Worm (Caenorhabditis elegans): ENCODE measurements around the gene pqn-62.

The pqn-62 gene

DNA sequence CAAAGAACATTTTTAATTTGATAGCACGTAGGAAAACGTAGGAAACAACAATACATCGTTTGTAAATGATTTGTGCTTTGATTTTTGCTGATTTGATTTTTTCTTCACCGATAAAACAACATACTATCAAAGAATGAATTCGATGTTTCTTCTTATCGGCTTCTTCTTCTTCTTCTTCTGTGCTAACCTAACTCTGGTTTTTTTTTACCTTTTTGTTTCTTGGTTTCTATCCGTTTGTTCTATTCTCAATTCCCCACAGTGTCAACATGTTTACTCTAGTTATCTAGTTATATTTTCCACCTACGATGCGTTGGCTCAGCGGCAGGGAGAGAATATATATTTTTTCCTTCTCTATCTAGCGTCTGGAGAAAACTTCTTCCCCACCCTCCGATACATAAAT is 11.9 kb downstream of the pqn-62 start:
- TF ChIP-seq pqm-1 (tag; optimal IDR thresholded peaks at IDR 0.05) (peak; percentile 27), dmd-6 (GFP tag; IDR thresholded peaks at IDR 0.05) (peak; percentile 13; the same call in 1 of the 2 replicates), nhr-77 (tag; optimal IDR thresholded peaks at IDR 0.05) (peak; percentile 11), pha-4 (GFP tag; IDR thresholded peaks at IDR 0.05) (no peak), pha-4 (tag; optimal IDR thresholded peaks at IDR 0.05) (no peak), aha-1 (tag) (peak; percentile 74), daf-16 (GFP tag; optimal IDR thresholded peaks at IDR 0.05) (peak in 1 of 2 experiments; percentile 40), daf-16 (tag; optimal IDR thresholded peaks at IDR 0.05) (peak; percentile 78), nhr-28 (tag; optimal IDR thresholded peaks at IDR 0.05) (peak; percentile 47), ceh-62 (tag; optimal IDR thresholded peaks at IDR 0.05) (no peak)

DNA sequence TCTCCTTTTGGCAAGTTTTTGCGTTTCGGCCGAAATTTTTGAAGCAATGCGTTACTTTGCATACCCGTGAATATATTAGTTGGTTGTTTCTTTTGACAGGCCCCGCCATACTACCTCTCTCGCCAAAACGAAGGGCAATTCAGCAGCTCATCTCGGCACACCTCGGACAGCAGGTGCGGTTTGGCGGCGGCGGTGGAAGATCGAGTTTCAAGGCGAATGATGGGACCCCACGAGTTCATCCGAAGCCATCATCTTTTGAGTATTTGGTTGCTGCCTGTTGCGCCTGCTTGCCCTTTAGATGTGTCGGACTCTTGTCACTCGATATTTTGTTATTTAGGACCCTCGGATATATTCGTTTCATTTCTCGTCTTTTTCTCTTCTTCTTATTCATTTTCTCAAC is 12.4 kb downstream of the pqn-62 start:
- peak; percentile 61; the same call in 1 of the 2 replicates for TF ChIP-seq egl-43 (GFP tag; IDR thresholded peaks at IDR 0.05)
- peak; percentile 19; the same call in 1 of the 2 replicates for TF ChIP-seq tra-1 (GFP tag; IDR thresholded peaks at IDR 0.05)
- TF ChIP-seq set-16 (GFP tag; IDR thresholded peaks at IDR 0.05), result peak; percentile 70
- peak in 1 of 2 experiments; percentile 5 for TF ChIP-seq hif-1 (tag; optimal IDR thresholded peaks at IDR 0.05)
- no peak for TF ChIP-seq ztf-7 (tag; optimal IDR thresholded peaks at IDR 0.05)
- TF ChIP-seq ctbp-1 (GFP tag; IDR thresholded peaks at IDR 0.05), result 0 out of 2 replicates have a peak, but pooled peaks have one; percentile 11
- no peak for TF ChIP-seq ZK337.2 (GFP tag; IDR thresholded peaks at IDR 0.05)
- TF ChIP-seq mdt-29 (GFP tag; IDR thresholded peaks at IDR 0.05), result no peak
- TF ChIP-seq lim-7 (GFP tag; IDR thresholded peaks at IDR 0.05), result no peak

DNA sequence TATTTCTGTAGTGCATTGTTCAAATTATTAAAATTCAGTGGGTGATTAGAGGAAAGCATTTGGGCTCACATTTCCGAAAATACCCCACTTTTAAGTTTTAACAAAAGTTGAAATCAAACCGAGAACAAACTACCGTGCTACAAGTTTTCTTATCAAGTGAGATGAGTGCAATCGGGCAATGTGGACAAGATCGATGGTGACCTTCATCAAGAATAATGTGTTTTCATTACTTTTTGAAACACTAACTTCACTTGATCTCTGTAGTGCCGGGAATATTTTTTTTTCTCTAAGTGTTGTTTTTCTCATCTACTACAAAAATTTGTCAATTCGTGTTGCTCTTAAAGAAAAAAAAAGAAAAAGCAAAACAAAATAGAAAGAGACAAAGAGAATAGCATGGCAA is 12.9 kb downstream of the pqn-62 start:
- no peak for TF ChIP-seq dmd-6 (GFP tag; IDR thresholded peaks at IDR 0.05)
- TF ChIP-seq lsy-2 (tag; optimal IDR thresholded peaks at IDR 0.05), result no peak
- no peak for TF ChIP-seq hlh-30 (tag; optimal IDR thresholded peaks at IDR 0.05; ENCODE audit: insufficient read depth)
- TF ChIP-seq Y75B8A.6 (GFP tag; IDR thresholded peaks at IDR 0.05), result no peak
- TF ChIP-seq mxl-2 (GFP tag; conservative IDR thresholded peaks at IDR 0.05), result no peak
- no peak for TF ChIP-seq egl-43 (GFP tag; IDR thresholded peaks at IDR 0.05)
- TF ChIP-seq nhr-77 (tag; optimal IDR thresholded peaks at IDR 0.05), result no peak
- no peak for TF ChIP-seq daf-12 (tag; optimal IDR thresholded peaks at IDR 0.05)
- TF ChIP-seq gei-8 (GFP tag; optimal IDR thresholded peaks at IDR 0.05), result no peak
- no peak for TF ChIP-seq ctbp-1 (GFP tag; IDR thresholded peaks at IDR 0.05)
- no peak for TF ChIP-seq arid-1 (GFP tag; conservative IDR thresholded peaks at IDR 0.05)
- no peak for TF ChIP-seq nhr-76 (tag; optimal IDR thresholded peaks at IDR 0.05)
- TF ChIP-seq zag-1 (tag; optimal IDR thresholded peaks at IDR 0.05), result no peak
- no peak for TF ChIP-seq unc-130 (GFP tag; optimal IDR thresholded peaks at IDR 0.05)
- TF ChIP-seq nhr-6 (tag; optimal IDR thresholded peaks at IDR 0.05), result no peak
- TF ChIP-seq ceh-28 (tag; optimal IDR thresholded peaks at IDR 0.05), result no peak
- no peak for TF ChIP-seq attf-4 (tag; optimal IDR thresholded peaks at IDR 0.05)
- peak; percentile 83 for TF ChIP-seq nhr-28 (tag; optimal IDR thresholded peaks at IDR 0.05)
- no peak for TF ChIP-seq lim-7 (GFP tag; IDR thresholded peaks at IDR 0.05)
- TF ChIP-seq jun-1 (tag; optimal IDR thresholded peaks at IDR 0.05), result no peak
- TF ChIP-seq zfp-2 (tag; optimal IDR thresholded peaks at IDR 0.05), result no peak
- TF ChIP-seq pha-4 (GFP tag; IDR thresholded peaks at IDR 0.05), result no peak
- no peak for TF ChIP-seq pha-4 (tag; optimal IDR thresholded peaks at IDR 0.05)
- TF ChIP-seq nhr-10 (tag; optimal IDR thresholded peaks at IDR 0.05), result no peak
- TF ChIP-seq tag-97 (GFP tag; IDR thresholded peaks at IDR 0.05), result no peak
- no peak for TF ChIP-seq Y5F2A.4 (GFP tag; optimal IDR thresholded peaks at IDR 0.05)
- peak; percentile 29 for TF ChIP-seq pqm-1 (tag; optimal IDR thresholded peaks at IDR 0.05)
- no peak for TF ChIP-seq hlh-11 (tag; optimal IDR thresholded peaks at IDR 0.05)
- TF ChIP-seq unc-62 (GFP tag; optimal IDR thresholded peaks at IDR 0.05 in 1 of 2), result peak in 1 of 2 experiments; percentile 87
- TF ChIP-seq unc-62 (tag; optimal IDR thresholded peaks at IDR 0.05), result no peak
- no peak for TF ChIP-seq F10B5.3 (tag; optimal IDR thresholded peaks at IDR 0.05)
- no peak for TF ChIP-seq F44E2.7 (GFP tag; IDR thresholded peaks at IDR 0.05)
- TF ChIP-seq dve-1 (tag; optimal IDR thresholded peaks at IDR 0.05; ENCODE audit: insufficient read depth), result peak; percentile 0
- TF ChIP-seq madf-5 (GFP tag; IDR thresholded peaks at IDR 0.05), result no peak
- no peak for TF ChIP-seq hif-1 (tag; optimal IDR thresholded peaks at IDR 0.05)
- TF ChIP-seq nhr-41 (GFP tag; IDR thresholded peaks at IDR 0.05), result no peak
